Worm (Caenorhabditis elegans) whole organism, late embryonic: Measurements from ENCODE around the gene gly-14.

Experiments
- C08G9.2 ChIP-seq: sonication (generic microtip); optimal IDR thresholded peaks from 2 replicates; lab custom pipeline; 2016; ENCODE audit warnings: mild to moderate bottlenecking, missing genetic modification characterization, moderate library complexity, missing compliant biosample characterization
- K09A11.1 ChIP-seq: sonication (generic microtip); optimal IDR thresholded peaks from 2 replicates; lab custom pipeline; 2017; ENCODE audit warnings: antibody characterized with exemption, mild to moderate bottlenecking, missing genetic modification characterization, missing compliant biosample characterization; ENCODE audit not compliant: insufficient read depth
- T23F11.4 ChIP-seq: fragments of 200-800 bp; sonication (Bioruptor generic); optimal IDR thresholded peaks from 2 replicates; lab custom pipeline; 2018; ENCODE audit warnings: mild to moderate bottlenecking, missing genetic modification characterization, missing compliant biosample characterization
- ceh-14 ChIP-seq: sonication (generic microtip); optimal IDR thresholded peaks from 2 replicates; lab custom pipeline; 2016; ENCODE audit warnings: missing genotype, missing genetic modification characterization, missing compliant biosample characterization
- ceh-18 ChIP-seq: sonication (generic microtip); optimal IDR thresholded peaks from 2 replicates; lab custom pipeline; 2016; ENCODE audit warnings: missing genetic modification characterization, missing compliant biosample characterization
- ceh-2 ChIP-seq: sonication (generic microtip); optimal IDR thresholded peaks from 2 replicates; lab custom pipeline; 2016; ENCODE audit warnings: missing genotype, missing genetic modification characterization, missing compliant biosample characterization
- ceh-22 ChIP-seq: sonication (generic microtip); optimal IDR thresholded peaks from 2 replicates; lab custom pipeline; 2017; ENCODE audit warnings: missing biosample characterization, missing genetic modification characterization
- ceh-24 ChIP-seq: sonication (generic microtip); optimal IDR thresholded peaks from 2 replicates; lab custom pipeline; 2016; ENCODE audit warnings: mild to moderate bottlenecking, missing genetic modification characterization, missing compliant biosample characterization
- ceh-31 ChIP-seq: sonication (generic microtip); optimal IDR thresholded peaks from 2 replicates; lab custom pipeline; 2016; ENCODE audit warnings: missing genetic modification characterization, missing compliant biosample characterization
- ceh-45 ChIP-seq: fragments of 200-800 bp; sonication (Bioruptor generic); IDR thresholded peaks from 2 replicates; pipeline ENCODE4 v1.3.6; 2022; ENCODE audit warnings: missing genetic modification reagents, missing genetic modification characterization, missing compliant biosample characterization
- ceh-48 ChIP-seq: sonication (generic microtip); optimal IDR thresholded peaks from 2 replicates; lab custom pipeline; 2016; ENCODE audit warnings: missing genetic modification characterization, inconsistent platforms, missing compliant biosample characterization
- ceh-9 ChIP-seq: sonication (generic microtip); optimal IDR thresholded peaks from 2 replicates; lab custom pipeline; 2016; ENCODE audit warnings: mild to moderate bottlenecking, missing genetic modification characterization, inconsistent platforms, missing compliant biosample characterization
- che-1 ChIP-seq: sonication (generic microtip); optimal IDR thresholded peaks from 2 replicates; lab custom pipeline; 2016; ENCODE audit warnings: mild to moderate bottlenecking, missing genetic modification characterization, missing compliant biosample characterization
- dmd-4 ChIP-seq: sonication (generic microtip); optimal IDR thresholded peaks from 2 replicates; lab custom pipeline; 2016; ENCODE audit warnings: borderline replicate concordance, missing genetic modification characterization, missing compliant biosample characterization
- dve-1 ChIP-seq: sonication (generic microtip); optimal IDR thresholded peaks from 2 replicates; lab custom pipeline; 2017; ENCODE audit warnings: antibody characterized with exemption, mild to moderate bottlenecking, missing genetic modification characterization, missing compliant biosample characterization
- elt-2 ChIP-seq: sonication (generic microtip); optimal IDR thresholded peaks from 2 replicates; lab custom pipeline; 2016; ENCODE audit warnings: missing genetic modification reagents, missing genetic modification characterization, missing compliant biosample characterization
- elt-4 ChIP-seq: sonication (generic microtip); optimal IDR thresholded peaks from 2 replicates; lab custom pipeline; 2016; ENCODE audit warnings: missing genetic modification characterization, missing compliant biosample characterization
- ets-4 ChIP-seq: sonication (generic microtip); optimal IDR thresholded peaks from 2 replicates; lab custom pipeline; 2016; ENCODE audit warnings: missing genetic modification characterization, missing compliant biosample characterization
- fax-1 ChIP-seq: sonication (generic microtip); optimal IDR thresholded peaks from 2 replicates; lab custom pipeline; 2016; ENCODE audit warnings: missing genotype, missing genetic modification characterization, missing compliant biosample characterization
- fkh-6 ChIP-seq: sonication (generic microtip); optimal IDR thresholded peaks from 2 replicates; lab custom pipeline; 2016; ENCODE audit warnings: missing genetic modification characterization, missing compliant biosample characterization
- gmeb-2 ChIP-seq: sonication (generic microtip); optimal IDR thresholded peaks from 2 replicates; lab custom pipeline; 2016; ENCODE audit warnings: missing genetic modification characterization, inconsistent platforms, missing compliant biosample characterization
- hlh-13 ChIP-seq: fragments of 200-800 bp; sonication (Bioruptor generic); optimal IDR thresholded peaks from 2 replicates; lab custom pipeline; 2018; ENCODE audit warnings: mild to moderate bottlenecking, missing genetic modification characterization, missing compliant biosample characterization
- hlh-15 ChIP-seq: sonication (generic microtip); optimal IDR thresholded peaks from 2 replicates; lab custom pipeline; 2016; ENCODE audit warnings: missing genetic modification characterization, missing compliant biosample characterization
- hlh-30 ChIP-seq: sonication (generic microtip); optimal IDR thresholded peaks from 2 replicates; lab custom pipeline; 2017; ENCODE audit warnings: antibody characterized with exemption, missing genetic modification characterization, missing compliant biosample characterization; ENCODE audit not compliant: insufficient read depth
- hlh-6 ChIP-seq: sonication (generic microtip); optimal IDR thresholded peaks from 2 replicates; lab custom pipeline; 2016; ENCODE audit warnings: missing genotype, missing genetic modification characterization, missing compliant biosample characterization
- hlh-8 ChIP-seq: sonication (generic microtip); optimal IDR thresholded peaks from 2 replicates; lab custom pipeline; 2016; ENCODE audit warnings: missing genotype, missing genetic modification characterization, missing compliant biosample characterization
- lin-11 ChIP-seq: fragments of 200-800 bp; sonication (Bioruptor generic); optimal IDR thresholded peaks from 2 replicates; lab custom pipeline; 2018; ENCODE audit warnings: mild to moderate bottlenecking, missing genetic modification characterization, missing compliant biosample characterization
- madf-2 ChIP-seq: sonication (generic microtip); optimal IDR thresholded peaks from 2 replicates; lab custom pipeline; 2017; ENCODE audit warnings: missing genetic modification characterization, missing compliant biosample characterization
- nfya-1 ChIP-seq: sonication (generic microtip); optimal IDR thresholded peaks from 2 replicates; lab custom pipeline; 2017; ENCODE audit warnings: missing genetic modification characterization, mild to moderate bottlenecking, missing compliant biosample characterization, antibody characterized with exemption, moderate library complexity
- nhr-11 ChIP-seq: fragments of 150-350 bp; optimal IDR thresholded peaks from 2 replicates; lab custom pipeline; 2014; ENCODE audit warnings: missing biosample characterization, missing genetic modification characterization
- nhr-232 ChIP-seq: sonication (generic microtip); optimal IDR thresholded peaks from 2 replicates; lab custom pipeline; 2016; ENCODE audit warnings: missing genetic modification characterization, missing compliant biosample characterization
- npax-4 ChIP-seq: sonication (generic microtip); optimal IDR thresholded peaks from 2 replicates; lab custom pipeline; 2016; ENCODE audit warnings: missing genetic modification characterization, missing compliant biosample characterization
- odd-2 ChIP-seq: sonication (generic microtip); optimal IDR thresholded peaks from 2 replicates; lab custom pipeline; 2017; ENCODE audit warnings: antibody characterized with exemption, mild to moderate bottlenecking, missing genetic modification characterization, missing compliant biosample characterization
- pag-3 ChIP-seq: sonication (generic microtip); optimal IDR thresholded peaks from 2 replicates; lab custom pipeline; 2016; ENCODE audit warnings: missing compliant biosample characterization, missing genetic modification characterization, borderline replicate concordance
- pat-9 ChIP-seq: fragments of 200-800 bp; sonication (Bioruptor generic); optimal IDR thresholded peaks from 2 replicates; lab custom pipeline; 2018; ENCODE audit warnings: mild to moderate bottlenecking, missing genetic modification characterization, moderate library complexity, missing compliant biosample characterization
- pax-1 ChIP-seq: fragments of 150-350 bp; optimal IDR thresholded peaks from 2 replicates; lab custom pipeline; 2014; ENCODE audit warnings: missing biosample characterization, missing genetic modification characterization
- pha-2 ChIP-seq: sonication (generic microtip); optimal IDR thresholded peaks from 2 replicates; lab custom pipeline; 2017; ENCODE audit warnings: mild to moderate bottlenecking, missing genetic modification characterization, missing compliant biosample characterization
- pha-4 ChIP-seq: fragments of 150-350 bp; optimal IDR thresholded peaks from 2 replicates; lab custom pipeline; 2018; ENCODE audit warnings: missing biosample characterization, missing genetic modification reagents, missing genetic modification characterization
- pqm-1 ChIP-seq: sonication (generic microtip); optimal IDR thresholded peaks from 2 replicates; lab custom pipeline; 2016; ENCODE audit warnings: missing genetic modification characterization, missing compliant biosample characterization
- ref-2 ChIP-seq: sonication (generic microtip); optimal IDR thresholded peaks from 2 replicates; lab custom pipeline; 2016; ENCODE audit warnings: missing genetic modification characterization, missing compliant biosample characterization
- rnt-1 ChIP-seq: sonication (generic microtip); optimal IDR thresholded peaks from 2 replicates; lab custom pipeline; 2016; ENCODE audit warnings: missing genetic modification characterization, missing compliant biosample characterization
- sox-2 ChIP-seq: fragments of 200-800 bp; sonication (Bioruptor generic); IDR thresholded peaks from 2 replicates; pipeline ENCODE4 v1.3.6; 2022; ENCODE audit warnings: missing genetic modification reagents, missing genetic modification characterization, missing compliant biosample characterization
- sox-4 ChIP-seq: sonication (generic microtip); optimal IDR thresholded peaks from 2 replicates; lab custom pipeline; 2017; ENCODE audit warnings: mild to moderate bottlenecking, missing genetic modification characterization, inconsistent platforms, missing compliant biosample characterization
- syd-9 ChIP-seq: sonication (generic microtip); optimal IDR thresholded peaks from 2 replicates; lab custom pipeline; 2016; ENCODE audit warnings: mild to moderate bottlenecking, missing genetic modification characterization, moderate library complexity, missing compliant biosample characterization
- tbx-2 ChIP-seq: sonication (generic microtip); optimal IDR thresholded peaks from 2 replicates; lab custom pipeline; 2016; ENCODE audit warnings: missing genetic modification characterization, missing compliant biosample characterization
- ttx-3 ChIP-seq: sonication (generic microtip); optimal IDR thresholded peaks from 2 replicates; lab custom pipeline; 2016; ENCODE audit warnings: missing genetic modification reagents, missing genetic modification characterization, missing compliant biosample characterization
- unc-42 ChIP-seq: sonication (generic microtip); optimal IDR thresholded peaks from 2 replicates; lab custom pipeline; 2016; ENCODE audit warnings: missing genotype, missing genetic modification characterization, missing compliant biosample characterization
- zip-5 ChIP-seq: sonication (generic microtip); optimal IDR thresholded peaks from 2 replicates; lab custom pipeline; 2016; ENCODE audit warnings: missing genetic modification characterization, missing compliant biosample characterization
- ztf-16 ChIP-seq: sonication (generic microtip); optimal IDR thresholded peaks from 2 replicates; lab custom pipeline; 2017; ENCODE audit warnings: missing genetic modification characterization, missing compliant biosample characterization

gly-14 gene

ce11 chrIII:3460061-3460460 lies 33.0 kb downstream of the gly-14 start, which contains the start of gene C34C12.8 (continued):
- TF ChIP-seq dmd-4 (tag; lab: Kevin White, UChicago), result peak; percentile 30
- peak; percentile 41 for TF ChIP-seq ceh-14 (tag; lab: Kevin White, UChicago)
- peak; percentile 2 for TF ChIP-seq npax-4
- peak; percentile 87 for TF ChIP-seq nfya-1 (tag; lab: Kevin White, UChicago)
- no peak for TF ChIP-seq nhr-11
- TF ChIP-seq fkh-6 (tag; lab: Kevin White, UChicago), result peak; percentile 7
- peak; percentile 37 for TF ChIP-seq pax-1 (tag; lab: Kevin White, UChicago)
- TF ChIP-seq sox-4, result peak; percentile 39
- TF ChIP-seq ref-2 (tag; lab: Kevin White, UChicago), result peak; percentile 71
- TF ChIP-seq elt-2 (tag; lab: Kevin White, UChicago), result peak; percentile 51
- TF ChIP-seq ets-4 (tag; lab: Kevin White, UChicago), result peak; percentile 18
- TF ChIP-seq lin-11 (tag; lab: Kevin White, UChicago), result peak; percentile 17
- TF ChIP-seq rnt-1 (tag; lab: Kevin White, UChicago), result peak; percentile 63
- peak; percentile 51 for TF ChIP-seq C08G9.2 (tag; lab: Kevin White, UChicago)
- peak; percentile 89 for TF ChIP-seq unc-42 (tag; lab: Kevin White, UChicago)
- peak; percentile 40 for TF ChIP-seq pat-9
- TF ChIP-seq ceh-31 (tag; lab: Kevin White, UChicago), result peak; percentile 78
- TF ChIP-seq ceh-2 (tag; lab: Kevin White, UChicago), result peak; percentile 3

ce11 chrIII:3456226-3456625 lies 36.8 kb downstream of the gly-14 start:
- TF ChIP-seq C08G9.2 (tag; lab: Kevin White, UChicago), result peak; percentile 52
- no peak for TF ChIP-seq syd-9 (tag; lab: Kevin White, UChicago)
- peak; percentile 52 for TF ChIP-seq ztf-16 (tag; lab: Kevin White, UChicago)
- TF ChIP-seq ref-2 (tag; lab: Kevin White, UChicago), result peak; percentile 83
- TF ChIP-seq ceh-18, result peak; percentile 83
- no peak for TF ChIP-seq pha-4 (tag; lab: Kevin White, UChicago)
- no peak for TF ChIP-seq ceh-2 (tag; lab: Kevin White, UChicago)
- no peak for TF ChIP-seq ceh-48 (tag; lab: Kevin White, UChicago)
- TF ChIP-seq hlh-30 (tag; lab: Kevin White, UChicago), result peak; percentile 50
- no peak for TF ChIP-seq nhr-232
- no peak for TF ChIP-seq pha-2 (tag; lab: Kevin White, UChicago)
- peak; percentile 11 for TF ChIP-seq fax-1 (tag; lab: Kevin White, UChicago)
- TF ChIP-seq hlh-6, result no peak
- peak; percentile 72 for TF ChIP-seq ceh-31 (tag; lab: Kevin White, UChicago)
- peak; percentile 63 for TF ChIP-seq unc-42 (tag; lab: Kevin White, UChicago)
- no peak for TF ChIP-seq ceh-24 (tag; lab: Kevin White, UChicago)
- no peak for TF ChIP-seq T23F11.4 (GFP tag; lab: Kevin White, UChicago)
- no peak for TF ChIP-seq sox-4
- TF ChIP-seq fkh-6 (tag; lab: Kevin White, UChicago), result no peak
- TF ChIP-seq ceh-45 (GFP tag; lab: Robert Waterston, UW), result no peak
- TF ChIP-seq hlh-13 (GFP tag; lab: Kevin White, UChicago), result no peak
- TF ChIP-seq pqm-1 (tag; lab: Kevin White, UChicago), result peak; percentile 49
- TF ChIP-seq ttx-3 (tag; lab: Kevin White, UChicago), result no peak
- TF ChIP-seq pag-3 (tag; lab: Kevin White, UChicago), result no peak
- TF ChIP-seq hlh-15 (tag; lab: Kevin White, UChicago), result no peak
- peak; percentile 44 for TF ChIP-seq K09A11.1 (tag; lab: Kevin White, UChicago)
- TF ChIP-seq ceh-9 (tag; lab: Kevin White, UChicago), result no peak
- peak; percentile 91 for TF ChIP-seq nfya-1 (tag; lab: Kevin White, UChicago)
- TF ChIP-seq ets-4 (tag; lab: Kevin White, UChicago), result peak; percentile 38
- no peak for TF ChIP-seq che-1
- TF ChIP-seq sox-2 (GFP tag; lab: Robert Waterston, UW), result peak; percentile 12; the same call in 1 of the 2 replicates
- no peak for TF ChIP-seq nhr-11
- TF ChIP-seq hlh-8, result no peak
- no peak for TF ChIP-seq elt-4 (tag; lab: Kevin White, UChicago)
- TF ChIP-seq odd-2 (tag; lab: Kevin White, UChicago), result no peak
- TF ChIP-seq elt-2 (tag; lab: Kevin White, UChicago), result peak; percentile 68
- TF ChIP-seq madf-2 (tag; lab: Kevin White, UChicago), result peak; percentile 21
- TF ChIP-seq dve-1 (tag; lab: Kevin White, UChicago), result peak; percentile 73
- no peak for TF ChIP-seq zip-5
- no peak for TF ChIP-seq gmeb-2 (tag; lab: Kevin White, UChicago)
- TF ChIP-seq ceh-22 (tag; lab: Kevin White, UChicago), result no peak
- peak; percentile 64 for TF ChIP-seq tbx-2
